Worm (Caenorhabditis elegans): Measurements from ENCODE around the gene Y39A1A.3.

Y39A1A.3 gene

DNA sequence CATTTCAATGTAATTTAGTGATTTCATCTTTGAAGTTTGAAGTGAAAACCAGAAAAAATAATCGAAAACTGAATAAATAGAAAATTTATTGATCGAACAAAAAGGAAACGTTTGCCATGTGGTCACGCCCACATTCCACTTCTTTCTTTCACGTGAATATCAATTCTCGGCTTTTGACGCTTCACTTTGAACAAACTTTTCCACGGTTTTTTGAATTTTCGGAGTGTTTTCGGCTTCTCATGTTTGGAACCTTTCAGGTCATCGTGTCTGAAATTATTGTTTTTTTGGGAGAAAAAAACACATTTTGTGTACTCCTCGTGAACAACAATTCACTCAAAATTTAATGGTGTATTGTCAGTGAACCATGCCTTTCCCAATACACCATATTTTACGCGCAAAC, 43.4 kb downstream of the Y39A1A.3 start, which contains the start of gene T21C12.8:
T21C12.8 (minus strand) TSS at position 101 of the 400 bp plus-strand sequence.
- TF ChIP-seq ceh-28 (tag; optimal IDR thresholded peaks at IDR 0.05), result no peak
- no peak for TF ChIP-seq R02D3.7 (tag; optimal IDR thresholded peaks at IDR 0.05)
- TF ChIP-seq eor-1 (tag; optimal IDR thresholded peaks at IDR 0.05), result no peak
- no peak for TF ChIP-seq daf-12 (tag; optimal IDR thresholded peaks at IDR 0.05)
- TF ChIP-seq nfya-1 (tag; optimal IDR thresholded peaks at IDR 0.05; ENCODE audit: insufficient read depth), result no peak
- no peak for TF ChIP-seq ceh-16 (tag; optimal IDR thresholded peaks at IDR 0.05)
- TF ChIP-seq egl-5 (tag; optimal IDR thresholded peaks at IDR 0.05), result no peak
- no peak for TF ChIP-seq elt-1 (tag; optimal IDR thresholded peaks at IDR 0.05)
- no peak for TF ChIP-seq nhr-76 (tag; optimal IDR thresholded peaks at IDR 0.05)
- TF ChIP-seq nhr-77 (tag; optimal IDR thresholded peaks at IDR 0.05), result no peak
- no peak for TF ChIP-seq nhr-43 (tag; optimal IDR thresholded peaks at IDR 0.05; ENCODE audit: poor library complexity, severe bottlenecking)
- no peak for TF ChIP-seq elt-3 (tag; optimal IDR thresholded peaks at IDR 0.05)
- no peak for TF ChIP-seq unc-39 (tag; optimal IDR thresholded peaks at IDR 0.05)
- no peak for TF ChIP-seq nhr-28 (tag; optimal IDR thresholded peaks at IDR 0.05)
- no peak for TF ChIP-seq nhr-12 (tag; optimal IDR thresholded peaks at IDR 0.05)
